Worm (Caenorhabditis elegans): Measurements from ENCODE around the gene tsp-13.

The tsp-13 gene

DNA sequence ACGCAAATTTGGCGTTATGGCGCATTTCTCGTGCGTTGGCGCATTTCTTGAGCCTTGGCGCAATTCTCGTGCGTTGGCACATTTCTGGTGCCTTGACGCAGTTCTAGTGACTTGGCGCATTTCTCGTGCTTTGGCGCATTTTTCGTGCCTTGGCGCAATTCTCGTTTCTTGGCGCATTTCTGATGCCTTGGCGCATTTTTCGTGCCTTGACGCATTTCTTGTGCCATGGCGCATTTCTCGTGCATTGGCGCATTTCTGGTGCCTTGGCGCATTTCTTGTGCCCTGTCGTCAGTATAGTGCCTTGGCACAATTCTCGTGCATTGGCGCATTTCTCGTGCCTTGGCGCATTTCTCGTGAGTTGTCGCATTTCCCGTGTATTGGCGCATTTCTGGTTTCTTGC, 5.6 kb upstream of the tsp-13 start:
- peak; percentile 16 for TF ChIP-seq hlh-6 (tag; optimal IDR thresholded peaks at IDR 0.05)
- peak; percentile 64 for TF ChIP-seq mec-3 (tag; optimal IDR thresholded peaks at IDR 0.05; ENCODE audit: borderline replicate concordance)
- no peak for TF ChIP-seq lim-6 (tag; optimal IDR thresholded peaks at IDR 0.05)
- no peak for TF ChIP-seq dve-1 (tag; optimal IDR thresholded peaks at IDR 0.05)
- no peak for TF ChIP-seq pax-1 (tag; optimal IDR thresholded peaks at IDR 0.05)
- no peak for TF ChIP-seq ceh-19 (GFP tag; optimal IDR thresholded peaks at IDR 0.05)
- TF ChIP-seq ztf-16 (tag; optimal IDR thresholded peaks at IDR 0.05): no peak
- TF ChIP-seq tbx-7 (tag; optimal IDR thresholded peaks at IDR 0.05): no peak
- TF ChIP-seq eyg-1 (tag; optimal IDR thresholded peaks at IDR 0.05): no peak
- TF ChIP-seq tbx-2 (tag; optimal IDR thresholded peaks at IDR 0.05): no peak

DNA sequence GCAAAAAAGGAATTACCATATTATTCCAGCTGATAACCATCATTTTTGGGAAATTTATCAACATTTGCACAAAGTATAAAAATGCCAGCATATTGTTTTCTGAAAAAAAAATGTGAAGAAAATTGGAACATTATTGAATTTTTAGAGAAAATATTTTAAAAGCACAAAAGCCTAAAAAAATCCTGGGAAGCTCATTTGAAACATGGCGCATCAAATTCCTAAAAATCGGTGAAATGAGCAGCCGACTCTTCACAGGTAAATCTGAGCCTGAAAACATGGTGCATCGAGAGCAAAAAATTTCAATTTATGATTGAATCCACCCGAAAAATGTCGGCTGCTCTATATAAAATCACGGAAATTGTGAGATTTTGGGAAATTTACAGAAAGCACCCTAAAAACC, 4.8 kb upstream of the tsp-13 start, which contains the start of gene Y39B6A.7:
Gene Y39B6A.7 (minus strand): TSS at position 101 of the 400 bp plus-strand sequence.
- TF ChIP-seq ceh-22 (tag; optimal IDR thresholded peaks at IDR 0.05): no peak
- TF ChIP-seq pha-2 (tag; optimal IDR thresholded peaks at IDR 0.05): no peak
- TF ChIP-seq dmd-4 (tag; optimal IDR thresholded peaks at IDR 0.05; ENCODE audit: borderline replicate concordance): no peak
- TF ChIP-seq ceh-30 (tag; optimal IDR thresholded peaks at IDR 0.05): no peak
- TF ChIP-seq ztf-16 (tag; optimal IDR thresholded peaks at IDR 0.05): no peak
- no peak for TF ChIP-seq ceh-6 (GFP tag; optimal IDR thresholded peaks at IDR 0.05)
- no peak for TF ChIP-seq C38D4.7 (GFP tag; optimal IDR thresholded peaks at IDR 0.05)
- TF ChIP-seq ref-2 (tag; optimal IDR thresholded peaks at IDR 0.05): no peak
- no peak for TF ChIP-seq nhr-11 (tag; optimal IDR thresholded peaks at IDR 0.05)
- TF ChIP-seq ets-4 (tag; optimal IDR thresholded peaks at IDR 0.05): no peak

ce11 chrV:19152328-19152727, 1.6 kb upstream of the tsp-13 start, which contains the start of gene Y39B6A.69:
Y39B6A.69 (minus strand) TSS chrV:19152428.
- no peak for TF ChIP-seq K02D7.2 (tag; optimal IDR thresholded peaks at IDR 0.05)
- TF ChIP-seq madf-2 (tag; optimal IDR thresholded peaks at IDR 0.05): no peak

DNA sequence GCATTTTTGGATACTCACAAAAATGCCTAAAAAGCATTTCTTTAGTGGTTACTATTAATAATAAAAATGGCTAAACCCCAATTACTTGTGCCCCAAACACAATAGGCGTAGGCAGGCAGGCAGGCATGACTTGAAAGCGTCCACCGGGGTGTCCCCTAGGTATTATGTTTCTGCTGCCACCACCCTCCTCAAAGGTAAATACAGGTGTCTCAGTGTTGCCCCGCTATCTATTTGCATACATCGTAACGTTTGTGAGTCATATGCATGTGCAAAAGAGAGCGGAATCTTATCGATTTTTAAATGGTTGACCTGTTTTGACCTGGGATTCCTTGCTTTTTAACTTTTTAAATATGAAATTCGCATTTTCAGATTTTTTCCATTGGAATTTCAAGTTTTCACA, 662 bp upstream of the tsp-13 start:
- TF ChIP-seq fkh-10 (GFP tag; optimal IDR thresholded peaks at IDR 0.05) (no peak), C08G9.2 (tag; optimal IDR thresholded peaks at IDR 0.05) (no peak), pha-2 (tag; optimal IDR thresholded peaks at IDR 0.05) (peak; percentile 31), hlh-13 (GFP tag; optimal IDR thresholded peaks at IDR 0.05) (no peak), lin-11 (tag; optimal IDR thresholded peaks at IDR 0.05) (no peak), ceh-19 (GFP tag; optimal IDR thresholded peaks at IDR 0.05) (peak; percentile 21), pax-1 (tag; optimal IDR thresholded peaks at IDR 0.05) (no peak), unc-55 (GFP tag; optimal IDR thresholded peaks at IDR 0.05) (no peak), ceh-34 (tag; optimal IDR thresholded peaks at IDR 0.05) (peak; percentile 53)

- TF ChIP-seq elt-2 (tag; optimal IDR thresholded peaks at IDR 0.05): peak; percentile 59
- no peak for TF ChIP-seq dmd-4 (tag; optimal IDR thresholded peaks at IDR 0.05; ENCODE audit: borderline replicate concordance)
Observed at ce11 chrV:19158664-19159063, 4.8 kb downstream of the tsp-13 start, which contains the start of gene Y39B6A.5. Y39B6A.5 (minus strand) TSS chrV:19158877.

ce11 chrV:19174626-19175025, 20.7 kb downstream of the tsp-13 start, which contains the start of gene hot-2:
hot-2 (plus strand) TSS chrV:19174759.
- TF ChIP-seq unc-42 (tag; optimal IDR thresholded peaks at IDR 0.05) (no peak), madf-2 (tag; optimal IDR thresholded peaks at IDR 0.05) (no peak), pax-1 (tag; optimal IDR thresholded peaks at IDR 0.05) (no peak), npax-4 (tag; optimal IDR thresholded peaks at IDR 0.05) (no peak), elt-2 (tag; optimal IDR thresholded peaks at IDR 0.05) (no peak), pqm-1 (tag; optimal IDR thresholded peaks at IDR 0.05) (no peak), sdc-2 (tag; optimal IDR thresholded peaks at IDR 0.05) (no peak), F13H6.1 (tag; optimal IDR thresholded peaks at IDR 0.05) (no peak), fkh-10 (GFP tag; optimal IDR thresholded peaks at IDR 0.05) (no peak), ztf-16 (tag; optimal IDR thresholded peaks at IDR 0.05) (no peak), eyg-1 (tag; optimal IDR thresholded peaks at IDR 0.05) (no peak), fax-1 (tag; optimal IDR thresholded peaks at IDR 0.05) (no peak)

Data from whole organism, late embryonic.